Worm (Caenorhabditis elegans) whole organism, early embryonic: ENCODE results near the gene fbxc-17.
A peak's percentile ranks its signal among the peaks of the same experiment; 100 is the strongest.

Experiments
- B0310.2 ChIP-seq: sonication (generic microtip); optimal IDR thresholded peaks from 2 replicates; lab custom pipeline; 2016; ENCODE audit warnings: mild to moderate bottlenecking, missing genetic modification characterization, missing compliant biosample characterization
- F13C5.2 ChIP-seq: sonication (generic microtip); optimal IDR thresholded peaks from 2 replicates; lab custom pipeline; 2017; ENCODE audit warnings: mild to moderate bottlenecking, missing genetic modification characterization, inconsistent platforms, missing compliant biosample characterization
- aly-1 ChIP-seq: sonication (generic microtip); optimal IDR thresholded peaks from 2 replicates; lab custom pipeline; 2016; ENCODE audit warnings: missing genetic modification characterization, missing compliant biosample characterization
- ama-1 ChIP-seq: fragments of 150-350 bp; optimal IDR thresholded peaks from 2 replicates; lab custom pipeline; 2014
- ets-7 ChIP-seq: sonication (generic microtip); optimal IDR thresholded peaks from 2 replicates; lab custom pipeline; 2016; ENCODE audit warnings: missing genotype, missing genetic modification characterization, missing compliant biosample characterization
- hmbx-1 ChIP-seq: sonication (generic microtip); optimal IDR thresholded peaks from 2 replicates; lab custom pipeline; 2016; ENCODE audit warnings: mild to moderate bottlenecking, missing genetic modification characterization, missing compliant biosample characterization
- hmg-4 ChIP-seq: fragments of 200-800 bp; sonication (Bioruptor generic); optimal IDR thresholded peaks from 2 replicates; lab custom pipeline; 2018; ENCODE audit warnings: mild to moderate bottlenecking, missing genetic modification characterization, missing compliant biosample characterization
- sea-1 ChIP-seq: fragments of 200-800 bp; sonication (Bioruptor generic); conservative IDR thresholded peaks from 2 replicates; pipeline ENCODE4 v1.3.6; 2022; ENCODE audit warnings: missing genetic modification characterization, missing compliant biosample characterization

DNA sequence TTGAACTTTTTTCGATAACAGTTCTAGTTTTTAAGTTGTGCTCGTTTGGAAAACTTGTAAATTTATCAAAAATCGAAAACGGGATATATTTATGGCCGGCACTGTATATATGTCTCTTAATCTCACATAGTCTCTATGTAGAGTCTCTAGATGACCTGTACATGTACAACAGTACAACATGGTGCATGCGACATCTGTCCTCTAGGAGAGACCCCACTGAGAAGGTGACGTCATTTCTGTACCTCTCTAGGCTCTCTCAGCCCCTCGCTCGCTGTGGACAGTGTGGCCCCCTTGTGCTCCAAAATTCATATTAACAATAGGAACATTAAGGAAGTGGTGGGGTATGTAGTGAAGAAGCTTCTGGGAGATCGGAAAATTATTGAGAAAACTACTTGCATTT is 41.8 kb downstream of the fbxc-17 start:
- TF ChIP-seq sea-1 (GFP tag; lab: Robert Waterston, UW): 0 out of 2 replicates have a peak, but pooled peaks have one; percentile 22
- TF ChIP-seq B0310.2: no peak
- no peak for TF ChIP-seq F13C5.2
- no peak for TF ChIP-seq hmbx-1 (tag; lab: Kevin White, UChicago)
- no peak for TF ChIP-seq ama-1
- TF ChIP-seq aly-1 (tag; lab: Kevin White, UChicago): no peak
- no peak for TF ChIP-seq hmg-4
- TF ChIP-seq ets-7 (tag; lab: Kevin White, UChicago): no peak
